Fruit fly (Drosophila melanogaster) whole organism, embryonic: ENCODE data around the gene ninaE.

Experiments
- CG10267 ChIP-seq: fragments of 200-800 bp; sonication (Bioruptor generic); optimal IDR thresholded peaks from 2 replicates; lab custom pipeline; 2018; ENCODE audit warnings: missing biosample characterization, mild to moderate bottlenecking, missing genetic modification characterization, moderate library complexity
- CG10431 ChIP-seq: fragments of 200-800 bp; sonication (Bioruptor generic); optimal IDR thresholded peaks from 3 replicates; lab custom pipeline; 2018; ENCODE audit warnings: missing biosample characterization, mild to moderate bottlenecking, missing genetic modification characterization
- CG11247 ChIP-seq: fragments of 200-800 bp; sonication (Bioruptor generic); IDR thresholded peaks from 2 replicates; pipeline ENCODE4 v1.3.6; 2022; ENCODE audit warnings: missing biosample characterization, missing genetic modification characterization
- CG12071 ChIP-seq: fragments of 200-800 bp; sonication (Bioruptor generic); optimal IDR thresholded peaks from 3 replicates; lab custom pipeline; 2018; ENCODE audit warnings: missing biosample characterization, mild to moderate bottlenecking, missing genetic modification characterization
- CG13287 ChIP-seq: fragments of 200-800 bp; sonication (Bioruptor generic); IDR thresholded peaks from 2 replicates; pipeline ENCODE4 v1.3.6; 2022; ENCODE audit warnings: missing biosample characterization, missing genetic modification characterization; ENCODE audit not compliant: partially characterized antibody
- CG14441 ChIP-seq: fragments of 200-800 bp; sonication (Bioruptor generic); IDR thresholded peaks from 2 replicates; pipeline ENCODE4 v1.3.6; 2022; ENCODE audit warnings: missing biosample characterization, missing genetic modification characterization
- CG17568 ChIP-seq: fragments of 200-800 bp; sonication (Bioruptor generic); optimal IDR thresholded peaks from 2 replicates; lab custom pipeline; 2018; ENCODE audit warnings: missing biosample characterization, mild to moderate bottlenecking, missing genetic modification characterization, moderate library complexity
- CG1792 ChIP-seq: fragments of 200-800 bp; sonication (Bioruptor generic); optimal IDR thresholded peaks from 2 replicates; lab custom pipeline; 2016; ENCODE audit warnings: missing biosample characterization, missing genetic modification characterization
- CG2712 ChIP-seq: fragments of 200-800 bp; optimal IDR thresholded peaks from 3 replicates; lab custom pipeline; 2019; ENCODE audit warnings: missing biosample characterization, mild to moderate bottlenecking, missing genetic modification characterization, moderate library complexity
- CG33213 ChIP-seq: fragments of 200-800 bp; sonication (Bioruptor generic); optimal IDR thresholded peaks from 3 replicates; lab custom pipeline; 2016; ENCODE audit warnings: missing biosample characterization, missing genetic modification characterization
- CG33557 ChIP-seq: fragments of 200-800 bp; sonication (Bioruptor generic); optimal IDR thresholded peaks from 2 replicates; lab custom pipeline; 2019; ENCODE audit warnings: missing biosample characterization, mild to moderate bottlenecking, missing genetic modification characterization, moderate library complexity
- CG34376 ChIP-seq: fragments of 200-800 bp; sonication (Bioruptor generic); optimal IDR thresholded peaks from 2 replicates; lab custom pipeline; 2018; ENCODE audit warnings: missing biosample characterization, mild to moderate bottlenecking, missing genetic modification characterization
- CG4360 ChIP-seq: fragments of 200-800 bp; sonication (Bioruptor generic); IDR thresholded peaks from 2 replicates; pipeline ENCODE4 v1.3.6; 2022; ENCODE audit warnings: missing biosample characterization, missing genetic modification characterization
- CG6254 ChIP-seq: fragments of 200-800 bp; sonication (Bioruptor generic); optimal IDR thresholded peaks from 3 replicates; lab custom pipeline; 2017; ENCODE audit warnings: mild to moderate bottlenecking, missing biosample characterization, missing genetic modification reagents, missing genetic modification characterization
- CG7357 ChIP-seq: fragments of 200-800 bp; sonication (Bioruptor generic); IDR thresholded peaks from 3 replicates; pipeline ENCODE4 v1.3.6; 2022; ENCODE audit warnings: missing biosample characterization, missing genetic modification characterization
- CG8089 ChIP-seq: fragments of 200-800 bp; sonication (Bioruptor generic); optimal IDR thresholded peaks from 3 replicates; lab custom pipeline; 2016; ENCODE audit warnings: missing biosample characterization, missing genetic modification characterization
- CG9437 ChIP-seq: fragments of 200-800 bp; sonication (Bioruptor generic); optimal IDR thresholded peaks from 2 replicates; lab custom pipeline; 2018; ENCODE audit warnings: missing biosample characterization, mild to moderate bottlenecking, missing genetic modification characterization
- E2f2 ChIP-seq: fragments of 200-800 bp; sonication (Bioruptor generic); IDR thresholded peaks from 2 replicates; pipeline ENCODE4 v1.3.6; 2022; ENCODE audit warnings: missing biosample characterization, missing genetic modification characterization
- Eip74EF ChIP-seq, 2 experiments: fragments of 200-800 bp in 1 of 2; fragments of >200 bp in 1 of 2; sonication (Bioruptor generic) in 1 of 2; optimal IDR thresholded peaks; 2 replicates each; lab custom pipeline; 2017 to 2019; ENCODE audit warnings: missing biosample characterization in 2 of 2, missing genetic modification characterization in 2 of 2, mild to moderate bottlenecking in 1 of 2, moderate library complexity in 1 of 2
- Elba2 ChIP-seq: fragments of 200-800 bp; sonication (Bioruptor generic); optimal IDR thresholded peaks from 3 replicates; lab custom pipeline; 2016; ENCODE audit warnings: missing biosample characterization, missing genetic modification characterization
- Gug ChIP-seq: fragments of 200-800 bp; sonication (Bioruptor generic); IDR thresholded peaks from 4 replicates; pipeline ENCODE4 v1.3.6; 2022; ENCODE audit warnings: missing biosample characterization, missing genetic modification characterization
- Hmr ChIP-seq: fragments of 200-800 bp; sonication (Bioruptor generic); optimal IDR thresholded peaks from 3 replicates; lab custom pipeline; 2017; ENCODE audit warnings: mild to moderate bottlenecking, missing biosample characterization, missing genetic modification reagents, missing genetic modification characterization
- Hsf ChIP-seq: fragments of 200-800 bp; sonication (Bioruptor generic); optimal IDR thresholded peaks from 3 replicates; lab custom pipeline; 2016; ENCODE audit warnings: missing biosample characterization, missing genetic modification characterization
- Oli ChIP-seq: fragments of 200-800 bp; sonication (Bioruptor generic); optimal IDR thresholded peaks from 2 replicates; lab custom pipeline; 2018; ENCODE audit warnings: missing biosample characterization, mild to moderate bottlenecking, missing genetic modification characterization, moderate library complexity
- Pdp1 ChIP-seq, 2 experiments: fragments of 200-800 bp; sonication (Bioruptor generic); optimal IDR thresholded peaks; 3 replicates each; lab custom pipeline; 2016; ENCODE audit warnings: missing biosample characterization in 2 of 2, missing genetic modification characterization in 2 of 2, mild to moderate bottlenecking in 1 of 2, moderate library complexity in 1 of 2
- Scr ChIP-seq: fragments of 200-800 bp; sonication (Bioruptor generic); IDR thresholded peaks from 2 replicates; pipeline ENCODE4 v1.3.6; 2022; ENCODE audit warnings: missing biosample characterization, missing genetic modification characterization; ENCODE audit not compliant: partially characterized antibody
- Stat92E ChIP-seq, 3 experiments: fragments of >200 bp in 2 of 3; fragments of 200-800 bp in 1 of 3; sonication (Bioruptor generic) in 1 of 3; optimal IDR thresholded peaks; 2 replicates each; lab custom pipeline; 2017 to 2019; ENCODE audit warnings: missing biosample characterization in 3 of 3, missing genetic modification characterization in 3 of 3, mild to moderate bottlenecking in 1 of 3, moderate library complexity in 1 of 3
- Tbp ChIP-seq: fragments of >200 bp; optimal IDR thresholded peaks from 2 replicates; lab custom pipeline; 2018; ENCODE audit warnings: missing biosample characterization, missing genetic modification characterization
- ato ChIP-seq: fragments of 200-800 bp; sonication (Bioruptor generic); IDR thresholded peaks from 2 replicates; pipeline ENCODE4 v1.3.6; 2022; ENCODE audit warnings: missing biosample characterization, missing genetic modification characterization; ENCODE audit not compliant: partially characterized antibody
- ci ChIP-seq: fragments of 200-800 bp; sonication (Bioruptor generic); IDR thresholded peaks from 3 replicates; pipeline ENCODE4 v1.3.6; 2022; ENCODE audit warnings: missing biosample characterization, missing genetic modification characterization
- dmrt11E ChIP-seq: fragments of 200-800 bp; sonication (Bioruptor generic); optimal IDR thresholded peaks from 3 replicates; lab custom pipeline; 2018; ENCODE audit warnings: missing biosample characterization, mild to moderate bottlenecking, missing genetic modification characterization, moderate library complexity
- en ChIP-seq: fragments of 200-800 bp; sonication (Bioruptor generic); optimal IDR thresholded peaks from 2 replicates; lab custom pipeline; 2016; ENCODE audit warnings: missing biosample characterization, missing genetic modification characterization
- esg ChIP-seq: fragments of 200-800 bp; sonication (Bioruptor generic); conservative IDR thresholded peaks from 2 replicates; pipeline ENCODE4 v1.3.6; 2022; ENCODE audit warnings: missing biosample characterization, missing genetic modification characterization
- gem ChIP-seq: fragments of 200-800 bp; sonication (Bioruptor generic); optimal IDR thresholded peaks from 2 replicates; lab custom pipeline; 2019; ENCODE audit warnings: missing biosample characterization, mild to moderate bottlenecking, missing genetic modification characterization, moderate library complexity
- gfzf ChIP-seq: fragments of 200-800 bp; sonication (Bioruptor generic); optimal IDR thresholded peaks from 2 replicates; lab custom pipeline; 2016; ENCODE audit warnings: missing biosample characterization, mild to moderate bottlenecking, missing genetic modification characterization, moderate library complexity
- her ChIP-seq: fragments of 200-800 bp; sonication (Bioruptor generic); optimal IDR thresholded peaks from 2 replicates; lab custom pipeline; 2016; ENCODE audit warnings: missing biosample characterization, missing genetic modification characterization
- insv ChIP-seq, 2 experiments: fragments of 200-800 bp; sonication (Bioruptor generic); optimal IDR thresholded peaks; 3 replicates each; lab custom pipeline; 2016 to 2018; ENCODE audit warnings: missing biosample characterization in 2 of 2, missing genetic modification characterization in 2 of 2
- odd ChIP-seq: fragments of 200-800 bp; sonication (Bioruptor generic); optimal IDR thresholded peaks from 2 replicates; lab custom pipeline; 2017; ENCODE audit warnings: missing biosample characterization, mild to moderate bottlenecking, missing genetic modification characterization
- pan ChIP-seq, 4 experiments: fragments of >200 bp in 3 of 4; fragments of 200-800 bp in 1 of 4; sonication (Bioruptor generic) in 1 of 4; optimal IDR thresholded peaks in 3 of 4; IDR thresholded peaks in 1 of 4; 2 replicates each; pipeline versions ENCODE4 v1.3.6 to Lab custom; 2017 to 2022; ENCODE audit warnings: missing biosample characterization in 2 of 4, missing genetic modification characterization in 2 of 4, mixed read lengths in 1 of 4
- pho ChIP-seq: fragments of 200-800 bp; sonication (Bioruptor generic); optimal IDR thresholded peaks from 2 replicates; lab custom pipeline; 2016; ENCODE audit warnings: missing biosample characterization, missing genetic modification characterization
- pzg ChIP-seq: fragments of 200-800 bp; sonication (Bioruptor generic); optimal IDR thresholded peaks from 3 replicates; lab custom pipeline; 2018; ENCODE audit warnings: missing biosample characterization, mild to moderate bottlenecking, missing genetic modification characterization, moderate library complexity
- sc ChIP-seq, 3 experiments: fragments of >200 bp in 2 of 3; fragments of 200-800 bp in 1 of 3; sonication (Bioruptor generic) in 1 of 3; optimal IDR thresholded peaks; 2 replicates in 2 of 3; 3 replicates in 1 of 3; lab custom pipeline; 2017; ENCODE audit warnings: mild to moderate bottlenecking in 1 of 3, missing biosample characterization in 1 of 3, missing genetic modification characterization in 1 of 3, missing genetic modification reagents in 1 of 3
- sd ChIP-seq: fragments of 200-800 bp; sonication (Bioruptor generic); optimal IDR thresholded peaks from 3 replicates; lab custom pipeline; 2018; ENCODE audit warnings: missing biosample characterization, mild to moderate bottlenecking, missing genetic modification characterization, moderate library complexity
- sima ChIP-seq: fragments of 200-800 bp; sonication (Bioruptor generic); optimal IDR thresholded peaks from 2 replicates; lab custom pipeline; 2016; ENCODE audit warnings: missing biosample characterization, missing genetic modification characterization
- stwl ChIP-seq: fragments of 200-800 bp; sonication (Bioruptor generic); optimal IDR thresholded peaks from 3 replicates; lab custom pipeline; 2018; ENCODE audit warnings: missing biosample characterization, mild to moderate bottlenecking, missing genetic modification characterization, moderate library complexity
- vfl ChIP-seq: fragments of 200-800 bp; sonication (Bioruptor generic); optimal IDR thresholded peaks from 2 replicates; lab custom pipeline; 2016; ENCODE audit warnings: missing biosample characterization, missing genetic modification characterization

ninaE gene

dm6 chr3R:19877427-19878076 lies 10.5 kb downstream of the ninaE start, which contains the start of the genes CG17186 and Arc42 (continued):
- no peak for TF ChIP-seq sc (optimal IDR thresholded peaks at IDR 0.05; lab: Kevin White, UChicago)
- TF ChIP-seq sc (GFP tag; optimal IDR thresholded peaks at IDR 0.05; lab: Kevin White, UChicago), result no peak
- peak; percentile 99 for TF ChIP-seq CG6254
- TF ChIP-seq ci, result no peak
- no peak for TF ChIP-seq CG1792 (GFP tag; lab: Kevin White, UChicago)
- peak; percentile 49 for TF ChIP-seq CG2712
- peak; percentile 71 for TF ChIP-seq pzg (GFP tag; lab: Kevin White, UChicago)
- peak; percentile 69 for TF ChIP-seq sd
- TF ChIP-seq en (GFP tag; lab: Kevin White, UChicago), result no peak
- no peak for TF ChIP-seq CG7357 (GFP tag; lab: Robert Waterston, UW)
- TF ChIP-seq odd (GFP tag; lab: Kevin White, UChicago), result no peak
- TF ChIP-seq CG9437 (GFP tag; lab: Kevin White, UChicago), result no peak
- TF ChIP-seq ato (GFP tag; lab: Robert Waterston, UW), result no peak
- no peak for TF ChIP-seq Eip74EF (GFP tag; optimal IDR thresholded peaks at IDR 0.05; lab: Kevin White, UChicago)
- TF ChIP-seq esg (GFP tag; lab: Robert Waterston, UW), result no peak
- peak in 1 of 2 experiments; percentile 72 for TF ChIP-seq Pdp1 (GFP tag; optimal IDR thresholded peaks at IDR 0.05; lab: Kevin White, UChicago)
- TF ChIP-seq pho (GFP tag; lab: Kevin White, UChicago), result no peak
- peak; percentile 20; the same call in 1 of the 2 replicates for TF ChIP-seq CG13287
- peak; percentile 20 for TF ChIP-seq Hsf (GFP tag; lab: Kevin White, UChicago)
- peak; percentile 11 for TF ChIP-seq CG33557
- TF ChIP-seq her (GFP tag; lab: Kevin White, UChicago), result no peak
- peak; percentile 45 for TF ChIP-seq gem (tag; lab: Kevin White, UChicago)
- TF ChIP-seq CG8089, result no peak
- peak; percentile 14 for TF ChIP-seq CG33213 (GFP tag; lab: Kevin White, UChicago)
- TF ChIP-seq sima (GFP tag; lab: Kevin White, UChicago), result no peak
- peak; percentile 88 for TF ChIP-seq gfzf (GFP tag; lab: Kevin White, UChicago)
- TF ChIP-seq CG12071 (GFP tag; lab: Kevin White, UChicago), result no peak
- no peak for TF ChIP-seq CG4360 (GFP tag; lab: Robert Waterston, UW)
- no peak for TF ChIP-seq Tbp (GFP tag; lab: Kevin White, UChicago)
- peak; percentile 18 for TF ChIP-seq dmrt11E (tag; lab: Kevin White, UChicago)
- peak; percentile 49 for TF ChIP-seq stwl (tag; lab: Kevin White, UChicago)
- peak; percentile 30 for TF ChIP-seq CG10267 (tag; lab: Kevin White, UChicago)
- no peak for TF ChIP-seq Scr (GFP tag; lab: Robert Waterston, UW)
- peak; percentile 9 for TF ChIP-seq vfl (GFP tag; lab: Kevin White, UChicago)
- no peak for TF ChIP-seq insv (GFP tag; optimal IDR thresholded peaks at IDR 0.05; lab: Kevin White, UChicago)

- TF ChIP-seq CG34376 (GFP tag; lab: Kevin White, UChicago), result peak; percentile 45
- peak; percentile 61 for TF ChIP-seq CG14441 (GFP tag; lab: Robert Waterston, UW)
- peak; percentile 26; the same call in 1 of the 2 replicates for TF ChIP-seq E2f2 (GFP tag; lab: Robert Waterston, UW)
- no peak for TF ChIP-seq CG10431 (GFP tag; lab: Kevin White, UChicago)
- no peak for TF ChIP-seq CG9437 (GFP tag; lab: Kevin White, UChicago)
- no peak for TF ChIP-seq Stat92E (GFP tag; optimal IDR thresholded peaks at IDR 0.05; lab: Kevin White, UChicago)
- TF ChIP-seq Oli (tag; lab: Kevin White, UChicago), result peak; percentile 11
- TF ChIP-seq CG10267 (tag; lab: Kevin White, UChicago), result peak; percentile 40
- no peak for TF ChIP-seq Elba2 (GFP tag; lab: Kevin White, UChicago)
- TF ChIP-seq CG11247 (GFP tag; lab: Robert Waterston, UW), result peak; percentile 59; the same call in 1 of the 2 replicates
- no peak for TF ChIP-seq pan (optimal IDR thresholded peaks at IDR 0.05; lab: Kevin White, UChicago)
- peak in 1 of 2 experiments; percentile 62 for TF ChIP-seq pan (GFP tag; optimal IDR thresholded peaks at IDR 0.05 in 1 of 2, IDR thresholded peaks at IDR 0.05 in 1 of 2)
- peak; percentile 29 for TF ChIP-seq CG17568 (GFP tag; lab: Kevin White, UChicago)
- peak; percentile 52 for TF ChIP-seq Hmr (GFP tag; lab: Kevin White, UChicago)
- TF ChIP-seq Gug (GFP tag; lab: Robert Waterston, UW), result peak; percentile 75; the same call in 3 of the 4 replicates
These were observed 12.7 kb downstream of the ninaE start, which contains the start of gene Mrp5 for dm6 chr3R:19875118-19875887. Gene Mrp5 (minus strand): TSS chr3R:19875678.
